Fruit fly (Drosophila melanogaster): ENCODE data around the gene RpL9.

dm6 chr2L:10970134-10970533 lies 33.9 kb downstream of the RpL9 start, which contains the start of the genes Tmem214 and YL-1:
- no peak for TF ChIP-seq insv (optimal IDR thresholded peaks at IDR 0.05)
- no peak for TF ChIP-seq Sin3A (optimal IDR thresholded peaks at IDR 0.05)
- TF ChIP-seq psq (optimal IDR thresholded peaks at IDR 0.05), result no peak
- no peak for TF ChIP-seq h (optimal IDR thresholded peaks at IDR 0.05)

All from Kc167 (cell line).